Worm (Caenorhabditis elegans): ENCODE results near the gene Y22D7AL.16.

ce11 chrIII:1621330-1621729 is 43.7 kb downstream of the Y22D7AL.16 start:
- no peak for TF ChIP-seq sma-3 (GFP tag; optimal IDR thresholded peaks at IDR 0.05)
- TF ChIP-seq nhr-237 (tag; optimal IDR thresholded peaks at IDR 0.05) = no peak
- TF ChIP-seq nhr-77 (tag; optimal IDR thresholded peaks at IDR 0.05) = no peak
- TF ChIP-seq lin-39 (tag; optimal IDR thresholded peaks at IDR 0.05) = no peak
- no peak for TF ChIP-seq lsy-2 (tag; optimal IDR thresholded peaks at IDR 0.05)
- no peak for TF ChIP-seq nhr-23 (tag; optimal IDR thresholded peaks at IDR 0.05)
- TF ChIP-seq unc-62 (GFP tag; optimal IDR thresholded peaks at IDR 0.05) = no peak
- TF ChIP-seq unc-39 (tag; optimal IDR thresholded peaks at IDR 0.05) = no peak
- no peak for TF ChIP-seq lin-11 (tag; optimal IDR thresholded peaks at IDR 0.05)
- no peak for TF ChIP-seq nhr-25 (tag; optimal IDR thresholded peaks at IDR 0.05)
- TF ChIP-seq mdl-1 (tag; optimal IDR thresholded peaks at IDR 0.05) = no peak
- no peak for TF ChIP-seq ama-1 (optimal IDR thresholded peaks at IDR 0.05)

All from whole organism, L2 larva.